Worm (Caenorhabditis elegans) whole organism, L1 larva: ENCODE measurements around the gene K12H6.10.

Source experiments
- F16B12.6 ChIP-seq: fragments of 150-350 bp; optimal IDR thresholded peaks from 2 replicates; lab custom pipeline; 2014; ENCODE audit warnings: missing biosample characterization, missing genetic modification characterization
- aha-1 ChIP-seq: fragments of 150-350 bp; optimal IDR thresholded peaks from 2 replicates; lab custom pipeline; 2014; ENCODE audit warnings: missing biosample characterization, missing genetic modification characterization
- ceh-63 ChIP-seq: fragments of 200-800 bp; sonication (Bioruptor generic); optimal IDR thresholded peaks from 2 replicates; lab custom pipeline; 2018; ENCODE audit warnings: mild to moderate bottlenecking, missing genetic modification characterization, missing compliant biosample characterization
- ceh-82 ChIP-seq, 3 experiments: fragments of 150-350 bp in 1 of 3; sonication (generic microtip) in 2 of 3; optimal IDR thresholded peaks; 2 replicates each; lab custom pipeline; 2014 to 2017; ENCODE audit warnings: missing biosample characterization in 3 of 3, missing genetic modification characterization in 3 of 3
- efl-1 ChIP-seq, 4 experiments: fragments of 150-350 bp; optimal IDR thresholded peaks in 3 of 4; peaks in 1 of 4; 1 replicate in 1 of 4; 2 replicates in 3 of 4; lab custom pipeline; 2014; ENCODE audit warnings: missing biosample characterization in 2 of 4, missing genetic modification characterization in 2 of 4, missing genetic modification reagents in 2 of 4
- egl-13 ChIP-seq: sonication (generic microtip); optimal IDR thresholded peaks from 2 replicates; lab custom pipeline; 2016; ENCODE audit warnings: missing genotype, missing genetic modification reagents, missing genetic modification characterization, missing compliant biosample characterization
- elt-3 ChIP-seq, 6 experiments: fragments of 150-350 bp in 1 of 6; sonication (generic microtip); optimal IDR thresholded peaks; 2 replicates each; lab custom pipeline; 2017 to 2018; ENCODE audit warnings: missing biosample characterization in 6 of 6, missing genetic modification characterization in 6 of 6, inconsistent platforms in 1 of 6
- fkh-10 ChIP-seq: sonication (generic microtip); optimal IDR thresholded peaks from 2 replicates; lab custom pipeline; 2017; ENCODE audit warnings: missing biosample characterization, missing genetic modification reagents, missing genetic modification characterization
- fkh-4 ChIP-seq: sonication (generic microtip); optimal IDR thresholded peaks from 2 replicates; lab custom pipeline; 2016; ENCODE audit warnings: missing compliant biosample characterization, missing genetic modification characterization, borderline replicate concordance
- grh-1 ChIP-seq: fragments of 200-800 bp; sonication (Bioruptor generic); IDR thresholded peaks from 2 replicates; pipeline ENCODE4 v1.3.6; 2022; ENCODE audit warnings: missing genetic modification reagents, missing genetic modification characterization, missing compliant biosample characterization
- hlh-17 ChIP-seq: fragments of 200-800 bp; sonication (Bioruptor generic); optimal IDR thresholded peaks from 2 replicates; lab custom pipeline; 2018; ENCODE audit warnings: missing genetic modification characterization, mild to moderate bottlenecking, missing compliant biosample characterization, moderate library complexity, borderline replicate concordance
- hlh-4 ChIP-seq: sonication (generic microtip); optimal IDR thresholded peaks from 2 replicates; lab custom pipeline; 2016; ENCODE audit warnings: mild to moderate bottlenecking, missing genetic modification characterization, missing compliant biosample characterization
- lin-35 ChIP-seq, 2 experiments: fragments of 150-350 bp; optimal IDR thresholded peaks; 2 replicates each; lab custom pipeline; 2014; ENCODE audit warnings: missing biosample characterization in 2 of 2, missing genetic modification characterization in 2 of 2, missing genetic modification reagents in 2 of 2
- lin-39 ChIP-seq: fragments of 150-350 bp; optimal IDR thresholded peaks from 2 replicates; lab custom pipeline; 2014; ENCODE audit warnings: missing biosample characterization, missing genetic modification reagents, missing genetic modification characterization
- mab-9 ChIP-seq: fragments of 200-800 bp; sonication (Bioruptor generic); IDR thresholded peaks from 2 replicates; pipeline ENCODE4 v1.3.6; 2022; ENCODE audit warnings: missing genetic modification reagents, missing genetic modification characterization, missing compliant biosample characterization
- mdl-1 ChIP-seq, 2 experiments: fragments of 150-350 bp; optimal IDR thresholded peaks; 2 replicates each; lab custom pipeline; 2014 to 2017; ENCODE audit warnings: missing biosample characterization in 2 of 2, missing genetic modification characterization in 2 of 2, inconsistent platforms in 1 of 2
- mef-2 ChIP-seq: fragments of 150-350 bp; optimal IDR thresholded peaks from 2 replicates; lab custom pipeline; 2014; ENCODE audit warnings: missing biosample characterization, missing genetic modification characterization
- nhr-20 ChIP-seq: sonication (generic microtip); optimal IDR thresholded peaks from 2 replicates; lab custom pipeline; 2016; ENCODE audit warnings: mild to moderate bottlenecking, missing genetic modification characterization, missing compliant biosample characterization
- nhr-28 ChIP-seq: fragments of 150-350 bp; optimal IDR thresholded peaks from 2 replicates; lab custom pipeline; 2014; ENCODE audit warnings: missing biosample characterization, missing genetic modification characterization
- nhr-47 ChIP-seq: sonication (generic microtip); optimal IDR thresholded peaks from 2 replicates; lab custom pipeline; 2016; ENCODE audit warnings: mild to moderate bottlenecking, missing genetic modification characterization, moderate library complexity, missing compliant biosample characterization
- nhr-84 ChIP-seq: sonication (generic microtip); optimal IDR thresholded peaks from 2 replicates; lab custom pipeline; 2017; ENCODE audit warnings: missing biosample characterization, missing genetic modification characterization
- nhr-85 ChIP-seq: sonication (generic microtip); peaks from one replicate; lab custom pipeline; 2016; ENCODE audit warnings: missing genetic modification characterization, inconsistent platforms, missing compliant biosample characterization
- pag-3 ChIP-seq: sonication (generic microtip); optimal IDR thresholded peaks from 2 replicates; lab custom pipeline; 2017; ENCODE audit warnings: missing genetic modification characterization, mild to moderate bottlenecking, missing compliant biosample characterization, antibody characterized with exemption, borderline replicate concordance; ENCODE audit not compliant: insufficient read depth
- pax-3 ChIP-seq: fragments of 200-800 bp; sonication (Bioruptor generic); optimal IDR thresholded peaks from 2 replicates; lab custom pipeline; 2018; ENCODE audit warnings: mild to moderate bottlenecking, missing genetic modification characterization, moderate library complexity, missing compliant biosample characterization
- pqm-1 ChIP-seq: sonication (generic microtip); optimal IDR thresholded peaks from 3 replicates; lab custom pipeline; 2017; ENCODE audit warnings: missing biosample characterization, missing genetic modification characterization
- rnt-1 ChIP-seq: sonication (generic microtip); optimal IDR thresholded peaks from 2 replicates; lab custom pipeline; 2016; ENCODE audit warnings: mild to moderate bottlenecking, missing genetic modification characterization, moderate library complexity, missing compliant biosample characterization
- snpc-4 ChIP-seq: fragments of 150-350 bp; optimal IDR thresholded peaks from 2 replicates; lab custom pipeline; 2014; ENCODE audit warnings: missing biosample characterization, missing genetic modification characterization
- snu-23 ChIP-seq: sonication (generic microtip); optimal IDR thresholded peaks from 2 replicates; lab custom pipeline; 2016; ENCODE audit warnings: missing genetic modification characterization, missing compliant biosample characterization
- sup-37 ChIP-seq: fragments of 200-800 bp; sonication (Bioruptor generic); optimal IDR thresholded peaks from 2 replicates; lab custom pipeline; 2018; ENCODE audit warnings: mild to moderate bottlenecking, missing genetic modification characterization, missing compliant biosample characterization
- swsn-7 ChIP-seq: sonication (generic microtip); optimal IDR thresholded peaks from 2 replicates; lab custom pipeline; 2016; ENCODE audit warnings: missing genetic modification characterization, missing compliant biosample characterization
- tbx-2 ChIP-seq: sonication (generic microtip); optimal IDR thresholded peaks from 2 replicates; lab custom pipeline; 2016; ENCODE audit warnings: missing genetic modification characterization, missing compliant biosample characterization
- tlp-1 ChIP-seq: fragments of 150-350 bp; optimal IDR thresholded peaks from 2 replicates; lab custom pipeline; 2014; ENCODE audit warnings: missing biosample characterization, missing genetic modification characterization
- unc-130 ChIP-seq: fragments of 150-350 bp; optimal IDR thresholded peaks from 2 replicates; lab custom pipeline; 2017; ENCODE audit warnings: missing biosample characterization, missing genetic modification characterization, inconsistent platforms
- zag-1 ChIP-seq: fragments of 150-350 bp; optimal IDR thresholded peaks from 2 replicates; lab custom pipeline; 2014; ENCODE audit warnings: missing biosample characterization, missing genetic modification characterization
- ztf-4 ChIP-seq: fragments of 150-350 bp; optimal IDR thresholded peaks from 2 replicates; lab custom pipeline; 2014; ENCODE audit warnings: missing biosample characterization, missing genetic modification characterization

K12H6.10 gene

DNA sequence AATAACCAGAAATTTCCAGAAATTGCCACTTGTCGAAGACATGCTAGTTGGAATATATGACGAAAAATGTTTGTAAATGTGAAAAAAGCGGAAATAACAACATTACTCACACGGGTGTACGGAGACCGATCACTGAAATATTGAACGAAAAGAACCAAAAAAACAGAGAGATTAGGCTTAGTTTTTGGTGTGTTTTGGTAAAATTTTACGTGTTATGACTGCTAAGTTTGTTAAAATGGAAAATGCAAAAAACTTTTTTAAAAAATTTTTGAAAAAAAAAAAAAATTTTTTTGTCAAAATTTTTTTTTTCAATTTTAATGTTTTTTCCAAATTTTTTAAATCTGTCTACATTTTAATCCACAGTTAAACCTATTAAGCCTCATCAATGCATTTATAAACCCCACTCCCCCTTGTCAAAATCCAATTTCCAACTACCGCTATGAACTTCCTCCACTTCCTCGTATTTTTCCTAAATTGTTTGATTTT is at the start of gene K12H6.10, which contains the start of gene fut-4:
Gene K12H6.10 (plus strand): TSS at position 436 of the 486 bp plus-strand sequence.
Gene fut-4 (minus strand): TSS at position 101 of the 486 bp plus-strand sequence.
- TF ChIP-seq rnt-1 (tag; lab: Kevin White, UChicago) (no peak), nhr-20 (tag; lab: Kevin White, UChicago) (no peak), unc-130 (no peak), lin-39 (no peak), pqm-1 (no peak), hlh-17 (GFP tag; lab: Kevin White, UChicago) (no peak), tbx-2 (tag; lab: Kevin White, UChicago) (no peak), aha-1 (tag; lab: Kevin White, UChicago) (no peak), tlp-1 (tag; lab: Kevin White, UChicago) (no peak), ceh-82 (tag; optimal IDR thresholded peaks at IDR 0.05; lab: Kevin White, UChicago) (no peak), mdl-1 (tag; optimal IDR thresholded peaks at IDR 0.05; lab: Kevin White, UChicago) (no peak), elt-3 (tag; optimal IDR thresholded peaks at IDR 0.05; lab: Kevin White, UChicago) (no peak), pax-3 (tag; lab: Kevin White, UChicago) (no peak), zag-1 (tag; lab: Kevin White, UChicago) (no peak), swsn-7 (no peak), ceh-63 (GFP tag; lab: Kevin White, UChicago) (no peak), efl-1 (optimal IDR thresholded peaks at IDR 0.05; lab: Kevin White, UChicago) (no peak), efl-1 (GFP tag; optimal IDR thresholded peaks at IDR 0.05 in 1 of 2; lab: Kevin White, UChicago) (no peak), ztf-4 (no peak)
- TF ChIP-seq, all 84 proteins: peak for 0

DNA sequence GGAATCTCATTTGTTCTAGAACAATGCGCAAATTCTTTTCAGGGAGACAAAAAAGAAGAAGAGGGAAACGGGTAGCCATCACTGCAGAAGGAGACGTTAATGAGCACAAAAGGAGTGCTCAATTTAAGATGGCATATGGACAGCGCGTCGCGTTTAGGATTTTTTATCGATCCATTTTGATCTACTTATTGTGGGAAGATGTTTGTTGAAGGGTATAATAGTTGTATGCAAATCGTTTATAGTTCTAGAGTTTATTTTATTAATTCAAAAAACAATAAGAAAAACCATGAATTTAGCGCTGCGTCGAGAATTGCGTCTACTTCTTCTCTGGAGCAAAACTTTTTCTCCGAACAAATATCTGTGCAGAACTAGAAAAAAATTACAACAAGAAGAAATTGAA is 49.1 kb upstream of the K12H6.10 start, which contains the start of gene sdz-9:
Gene sdz-9 (minus strand): TSS at position 101 of the 400 bp plus-strand sequence.
- TF ChIP-seq nhr-47 (no peak), tbx-2 (tag; lab: Kevin White, UChicago) (no peak), mab-9 (GFP tag; lab: Robert Waterston, UW) (no peak), tlp-1 (tag; lab: Kevin White, UChicago) (no peak), egl-13 (no peak), sup-37 (GFP tag; lab: Kevin White, UChicago) (no peak), aha-1 (tag; lab: Kevin White, UChicago) (no peak), nhr-28 (tag; lab: Kevin White, UChicago) (no peak), zag-1 (tag; lab: Kevin White, UChicago) (no peak), nhr-85 (no peak), mef-2 (tag; lab: Kevin White, UChicago) (no peak), fkh-4 (tag; lab: Kevin White, UChicago) (no peak), F16B12.6 (tag; lab: Kevin White, UChicago) (no peak), pag-3 (tag; lab: Kevin White, UChicago) (no peak), nhr-84 (tag; lab: Kevin White, UChicago) (no peak)

DNA sequence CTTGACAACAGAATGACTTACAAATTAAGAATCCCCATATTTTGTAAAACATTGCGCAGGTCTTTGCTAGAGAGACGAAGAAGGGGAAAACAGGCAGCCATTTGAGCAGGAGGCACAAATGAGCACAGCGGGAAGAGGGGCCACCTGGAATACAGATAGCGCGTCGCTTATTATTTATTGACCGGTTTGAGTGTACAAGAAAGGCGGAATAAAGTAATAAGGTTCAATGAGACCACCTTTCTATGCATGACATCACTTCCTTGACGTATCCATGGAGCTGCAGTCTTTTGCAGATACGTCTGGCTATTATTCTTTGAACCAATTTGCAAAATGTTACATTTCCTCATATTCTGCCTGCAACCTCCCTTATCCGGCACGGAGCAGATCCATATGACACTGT is 47.8 kb upstream of the K12H6.10 start, which contains the start of gene fbxb-111:
Gene fbxb-111 (minus strand): TSS at position 101 of the 400 bp plus-strand sequence.
- TF ChIP-seq F16B12.6 (tag; lab: Kevin White, UChicago): no peak
- TF ChIP-seq snpc-4 (tag; lab: Kevin White, UChicago): no peak
- no peak for TF ChIP-seq zag-1 (tag; lab: Kevin White, UChicago)
- TF ChIP-seq lin-35 (GFP tag; optimal IDR thresholded peaks at IDR 0.05; lab: Kevin White, UChicago): no peak
- no peak for TF ChIP-seq fkh-10 (GFP tag; lab: Kevin White, UChicago)
- TF ChIP-seq snu-23 (GFP tag; lab: Kevin White, UChicago): no peak
- TF ChIP-seq grh-1 (GFP tag; lab: Robert Waterston, UW): no peak
- TF ChIP-seq hlh-4 (tag; lab: Kevin White, UChicago): no peak
- no peak for TF ChIP-seq efl-1 (optimal IDR thresholded peaks at IDR 0.05; lab: Kevin White, UChicago)
- TF ChIP-seq efl-1 (GFP tag; optimal IDR thresholded peaks at IDR 0.05 in 1 of 2; lab: Kevin White, UChicago): no peak
- no peak for TF ChIP-seq sup-37 (GFP tag; lab: Kevin White, UChicago)
